Fruit fly (Drosophila melanogaster) whole organism, embryonic: Measurements from ENCODE around the gene obe.

ENCODE experiments used
- Ada2b ChIP-seq: fragments of 200-800 bp; sonication (Bioruptor generic); IDR thresholded peaks from 2 replicates; pipeline ENCODE4 v1.3.6; 2022; ENCODE audit warnings: missing biosample characterization, missing genetic modification characterization
- Bdp1 ChIP-seq: fragments of 200-800 bp; sonication (Bioruptor generic); optimal IDR thresholded peaks from 3 replicates; lab custom pipeline; 2016; ENCODE audit warnings: missing biosample characterization, missing genetic modification characterization
- CG10431 ChIP-seq: fragments of 200-800 bp; sonication (Bioruptor generic); optimal IDR thresholded peaks from 3 replicates; lab custom pipeline; 2018; ENCODE audit warnings: missing biosample characterization, mild to moderate bottlenecking, missing genetic modification characterization
- CG10565 ChIP-seq: fragments of 200-800 bp; sonication (Bioruptor generic); optimal IDR thresholded peaks from 3 replicates; lab custom pipeline; 2016; ENCODE audit warnings: missing biosample characterization, mild to moderate bottlenecking, missing genetic modification characterization
- CG10979 ChIP-seq: fragments of 200-800 bp; sonication (Bioruptor generic); optimal IDR thresholded peaks from 2 replicates; lab custom pipeline; 2018; ENCODE audit warnings: missing biosample characterization, mild to moderate bottlenecking, missing genetic modification characterization, moderate library complexity
- CG12155 ChIP-seq: fragments of 200-800 bp; sonication (Bioruptor generic); optimal IDR thresholded peaks from 3 replicates; lab custom pipeline; 2016; ENCODE audit warnings: missing biosample characterization, missing genetic modification characterization
- CG12391 ChIP-seq: fragments of 200-800 bp; sonication (Bioruptor generic); optimal IDR thresholded peaks from 3 replicates; lab custom pipeline; 2018; ENCODE audit warnings: missing biosample characterization, mild to moderate bottlenecking, missing genetic modification characterization, moderate library complexity
- CG12769 ChIP-seq: fragments of 200-800 bp; sonication (Bioruptor generic); optimal IDR thresholded peaks from 2 replicates; lab custom pipeline; 2019; ENCODE audit warnings: missing biosample characterization, mild to moderate bottlenecking, missing genetic modification characterization, moderate library complexity
- CG13775 ChIP-seq: fragments of 200-800 bp; sonication (Bioruptor generic); optimal IDR thresholded peaks from 3 replicates; lab custom pipeline; 2017; ENCODE audit warnings: missing biosample characterization, mild to moderate bottlenecking, missing genetic modification characterization
- CG13894 ChIP-seq: fragments of 200-800 bp; sonication (Bioruptor generic); optimal IDR thresholded peaks from 3 replicates; lab custom pipeline; 2018; ENCODE audit warnings: missing biosample characterization, mild to moderate bottlenecking, missing genetic modification characterization, moderate library complexity
- CG14050 ChIP-seq: fragments of 200-800 bp; sonication (Bioruptor generic); IDR thresholded peaks from 3 replicates; pipeline ENCODE4 v1.3.6; 2022; ENCODE audit warnings: missing biosample characterization, missing genetic modification characterization
- CG1529 ChIP-seq: fragments of 200-800 bp; sonication (Bioruptor generic); optimal IDR thresholded peaks from 3 replicates; lab custom pipeline; 2018; ENCODE audit warnings: missing biosample characterization, missing genetic modification characterization
- CG15479 ChIP-seq: fragments of 200-800 bp; sonication (Bioruptor generic); optimal IDR thresholded peaks from 3 replicates; lab custom pipeline; 2019; ENCODE audit warnings: missing biosample characterization, mild to moderate bottlenecking, missing genetic modification characterization, moderate library complexity
- CG31388 ChIP-seq: fragments of 200-800 bp; sonication (Bioruptor generic); optimal IDR thresholded peaks from 2 replicates; lab custom pipeline; 2016; ENCODE audit warnings: missing biosample characterization, missing genetic modification characterization
- CG3163 ChIP-seq: fragments of 200-800 bp; sonication (Bioruptor generic); optimal IDR thresholded peaks from 3 replicates; lab custom pipeline; 2016; ENCODE audit warnings: missing biosample characterization, missing genetic modification characterization
- CG4854 ChIP-seq: fragments of 200-800 bp; sonication (Bioruptor generic); optimal IDR thresholded peaks from 2 replicates; lab custom pipeline; 2016; ENCODE audit warnings: missing biosample characterization, missing genetic modification characterization, inconsistent platforms
- CG6175 ChIP-seq: fragments of 200-800 bp; sonication (Bioruptor generic); IDR thresholded peaks from 3 replicates; pipeline ENCODE4 v1.3.6; 2022; ENCODE audit warnings: missing biosample characterization, missing genetic modification characterization
- CG6765 ChIP-seq: fragments of 200-800 bp; sonication (Bioruptor generic); optimal IDR thresholded peaks from 3 replicates; lab custom pipeline; 2017; ENCODE audit warnings: missing biosample characterization, mild to moderate bottlenecking, missing genetic modification characterization
- CG7357 ChIP-seq: fragments of 200-800 bp; sonication (Bioruptor generic); IDR thresholded peaks from 3 replicates; pipeline ENCODE4 v1.3.6; 2022; ENCODE audit warnings: missing biosample characterization, missing genetic modification characterization
- CG8281 ChIP-seq: fragments of 200-800 bp; sonication (Bioruptor generic); optimal IDR thresholded peaks from 2 replicates; lab custom pipeline; 2018; ENCODE audit warnings: missing biosample characterization, mild to moderate bottlenecking, missing genetic modification characterization, moderate library complexity
- CG8924 ChIP-seq: fragments of 200-800 bp; optimal IDR thresholded peaks from 3 replicates; lab custom pipeline; 2019; ENCODE audit warnings: missing biosample characterization, mild to moderate bottlenecking, missing genetic modification characterization, moderate library complexity
- Dad ChIP-seq: fragments of 200-800 bp; sonication (Bioruptor generic); optimal IDR thresholded peaks from 3 replicates; lab custom pipeline; 2016; ENCODE audit warnings: missing biosample characterization, missing genetic modification characterization
- Drgx ChIP-seq: fragments of 200-800 bp; sonication (Bioruptor generic); IDR thresholded peaks from 2 replicates; pipeline ENCODE4 v1.3.6; 2022; ENCODE audit warnings: missing biosample characterization, missing genetic modification characterization
- ERR ChIP-seq: fragments of 200-800 bp; sonication (Bioruptor generic); optimal IDR thresholded peaks from 2 replicates; lab custom pipeline; 2016; ENCODE audit warnings: missing biosample characterization, missing genetic modification characterization
- Ets65A ChIP-seq: fragments of 200-800 bp; sonication (Bioruptor generic); peaks from one replicate; lab custom pipeline; 2016; ENCODE audit warnings: missing biosample characterization, missing genetic modification characterization
- MBD-R2 ChIP-seq: fragments of 200-800 bp; sonication (Bioruptor generic); IDR thresholded peaks from 2 replicates; pipeline ENCODE4 v1.3.6; 2022; ENCODE audit warnings: missing biosample characterization, missing genetic modification characterization
- Opbp ChIP-seq: fragments of 200-800 bp; sonication (Bioruptor generic); IDR thresholded peaks from 3 replicates; pipeline ENCODE4 v1.3.6; 2022; ENCODE audit warnings: missing biosample characterization, missing genetic modification characterization; ENCODE audit not compliant: partially characterized antibody
- PHDP ChIP-seq: fragments of 200-800 bp; sonication (Bioruptor generic); optimal IDR thresholded peaks from 3 replicates; lab custom pipeline; 2018; ENCODE audit warnings: missing biosample characterization, mild to moderate bottlenecking, missing genetic modification characterization, moderate library complexity
- ab ChIP-seq: fragments of 200-800 bp; sonication (Bioruptor generic); optimal IDR thresholded peaks from 2 replicates; lab custom pipeline; 2016; ENCODE audit warnings: missing biosample characterization, missing genetic modification characterization
- chinmo ChIP-seq: fragments of 200-800 bp; sonication (Bioruptor generic); IDR thresholded peaks from 4 replicates; pipeline ENCODE4 v1.3.6; 2022; ENCODE audit warnings: missing biosample characterization, missing genetic modification characterization; ENCODE audit not compliant: partially characterized antibody
- crp ChIP-seq, 2 experiments: fragments of 200-800 bp; sonication (Bioruptor generic); optimal IDR thresholded peaks; 2 replicates in 1 of 2; 3 replicates in 1 of 2; lab custom pipeline; 2017; ENCODE audit warnings: missing biosample characterization in 2 of 2, missing genetic modification characterization in 2 of 2, mild to moderate bottlenecking in 1 of 2, moderate library complexity in 1 of 2
- dm ChIP-seq: fragments of 200-800 bp; sonication (Bioruptor generic); optimal IDR thresholded peaks from 3 replicates; lab custom pipeline; 2016; ENCODE audit warnings: missing biosample characterization, missing genetic modification characterization
- fru ChIP-seq: fragments of >200 bp; optimal IDR thresholded peaks from 2 replicates; lab custom pipeline; 2017
- gro ChIP-seq: fragments of 200-800 bp; sonication (Bioruptor generic); optimal IDR thresholded peaks from 2 replicates; lab custom pipeline; 2016; ENCODE audit warnings: missing biosample characterization, missing genetic modification characterization
- ham ChIP-seq: fragments of 200-800 bp; sonication (Bioruptor generic); IDR thresholded peaks from 2 replicates; pipeline ENCODE4 v1.3.6; 2022; ENCODE audit warnings: missing biosample characterization, missing genetic modification characterization
- lab ChIP-seq: fragments of 200-800 bp; sonication (Bioruptor generic); optimal IDR thresholded peaks from 3 replicates; lab custom pipeline; 2017; ENCODE audit warnings: missing biosample characterization, missing genetic modification characterization, mild to moderate bottlenecking, moderate library complexity, missing genetic modification reagents
- nom ChIP-seq: fragments of 200-800 bp; sonication (Bioruptor generic); optimal IDR thresholded peaks from 2 replicates; lab custom pipeline; 2017; ENCODE audit warnings: missing biosample characterization, missing genetic modification characterization, mild to moderate bottlenecking, moderate library complexity, missing genetic modification reagents
- pb ChIP-seq: fragments of 200-800 bp; sonication (Bioruptor generic); optimal IDR thresholded peaks from 3 replicates; lab custom pipeline; 2016; ENCODE audit warnings: missing biosample characterization, missing genetic modification characterization
- psq ChIP-seq: fragments of 200-800 bp; sonication (Bioruptor generic); optimal IDR thresholded peaks from 2 replicates; lab custom pipeline; 2017; ENCODE audit warnings: missing biosample characterization, missing genetic modification characterization
- repo ChIP-seq: fragments of 200-800 bp; sonication (Bioruptor generic); optimal IDR thresholded peaks from 2 replicates; lab custom pipeline; 2016; ENCODE audit warnings: missing biosample characterization, missing genetic modification characterization
- sim ChIP-seq: fragments of 200-800 bp; sonication (Bioruptor generic); IDR thresholded peaks from 2 replicates; pipeline ENCODE4 v1.3.6; 2022; ENCODE audit warnings: missing biosample characterization, missing genetic modification characterization
- ttk ChIP-seq: fragments of 200-800 bp; sonication (Bioruptor generic); IDR thresholded peaks from 2 replicates; pipeline ENCODE4 v2.1.2; 2022; ENCODE audit warnings: missing biosample characterization, missing genetic modification characterization
- yki ChIP-seq: fragments of >200 bp; optimal IDR thresholded peaks from 3 replicates; lab custom pipeline; 2018

The obe gene

DNA sequence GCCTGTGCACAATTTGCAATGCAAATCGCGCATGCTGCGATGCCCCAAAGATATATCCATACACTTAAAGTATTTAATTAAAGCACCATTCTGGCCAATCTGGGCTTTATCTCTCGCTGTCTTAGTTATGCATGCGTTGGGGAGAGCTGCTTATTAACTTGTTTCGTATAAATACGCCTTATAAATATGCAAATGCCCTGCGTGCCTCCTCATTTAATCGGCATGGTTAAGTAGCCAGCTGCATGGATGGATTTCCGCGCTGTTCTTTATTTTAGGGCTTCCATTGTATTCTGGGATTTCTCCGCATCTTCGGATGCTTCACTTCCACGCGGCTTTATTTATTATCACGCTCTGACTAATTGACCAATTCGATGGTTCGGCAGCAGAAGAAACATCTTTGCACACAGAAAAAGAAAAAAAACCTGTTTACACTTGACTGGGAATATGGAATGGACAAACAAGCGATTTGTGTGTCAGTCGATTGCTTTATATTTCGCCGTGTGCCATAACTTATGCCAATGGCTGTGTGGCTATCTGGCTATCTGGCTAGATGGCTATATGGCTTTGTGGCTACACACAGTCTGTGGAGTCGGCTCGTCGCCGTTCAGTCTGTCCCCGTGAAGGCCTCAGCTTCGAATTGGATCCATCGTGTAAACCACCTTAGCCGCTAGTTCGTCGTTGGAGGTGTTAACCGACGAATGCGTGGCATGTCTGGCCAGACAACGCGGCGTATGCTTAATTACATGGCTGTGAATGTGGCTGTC is 34.3 kb upstream of the obe start (continued):
- peak; percentile 32 for TF ChIP-seq CG13894 (tag; lab: Kevin White, UChicago)
- TF ChIP-seq Ada2b (GFP tag; lab: Robert Waterston, UW): no peak
- no peak for TF ChIP-seq Bdp1 (GFP tag; lab: Kevin White, UChicago)
- TF ChIP-seq crp (GFP tag; optimal IDR thresholded peaks at IDR 0.05; lab: Kevin White, UChicago): no peak
- TF ChIP-seq CG10979 (tag; lab: Kevin White, UChicago): no peak
- TF ChIP-seq Drgx (GFP tag; lab: Robert Waterston, UW): no peak
- no peak for TF ChIP-seq yki (lab: Kevin White, UChicago)
- TF ChIP-seq Dad (GFP tag; lab: Kevin White, UChicago): no peak
- no peak for TF ChIP-seq CG10565
- no peak for TF ChIP-seq fru
- no peak for TF ChIP-seq CG15479 (GFP tag; lab: Kevin White, UChicago)
- TF ChIP-seq CG13775 (GFP tag; lab: Kevin White, UChicago): no peak
- no peak for TF ChIP-seq dm (GFP tag; lab: Kevin White, UChicago)
- TF ChIP-seq Ets65A (GFP tag; lab: Kevin White, UChicago): no peak
- TF ChIP-seq CG6765 (GFP tag; lab: Kevin White, UChicago): no peak
- TF ChIP-seq CG12769 (tag; lab: Kevin White, UChicago): peak; percentile 58
- no peak for TF ChIP-seq PHDP
- no peak for TF ChIP-seq CG31388 (GFP tag; lab: Kevin White, UChicago)
- TF ChIP-seq psq (GFP tag; lab: Kevin White, UChicago): no peak
- TF ChIP-seq nom (GFP tag; lab: Kevin White, UChicago): no peak
- peak; percentile 91; the same call in 3 of the 4 replicates for TF ChIP-seq chinmo (GFP tag; lab: Robert Waterston, UW)
- no peak for TF ChIP-seq gro
- no peak for TF ChIP-seq CG12155
- no peak for TF ChIP-seq CG10431 (GFP tag; lab: Kevin White, UChicago)
- no peak for TF ChIP-seq ab (GFP tag; lab: Kevin White, UChicago)
- TF ChIP-seq CG6175 (GFP tag; lab: Robert Waterston, UW): 0 out of 3 replicates have a peak, but pooled peaks have one; percentile 49
- no peak for TF ChIP-seq CG3163 (GFP tag; lab: Kevin White, UChicago)
- TF ChIP-seq CG1529: no peak
- no peak for TF ChIP-seq Opbp (GFP tag; lab: Robert Waterston, UW)
- no peak for TF ChIP-seq CG7357 (GFP tag; lab: Robert Waterston, UW)
- no peak for TF ChIP-seq CG8924 (tag; lab: Kevin White, UChicago)
- no peak for TF ChIP-seq CG4854 (GFP tag; lab: Kevin White, UChicago)
- TF ChIP-seq ttk (GFP tag; lab: Robert Waterston, UW): no peak
- no peak for TF ChIP-seq ERR (GFP tag; lab: Kevin White, UChicago)
- TF ChIP-seq lab (GFP tag; lab: Kevin White, UChicago): no peak
- no peak for TF ChIP-seq CG14050 (GFP tag; lab: Robert Waterston, UW)
- no peak for TF ChIP-seq CG12391
- TF ChIP-seq repo: no peak
- TF ChIP-seq pb (GFP tag; lab: Kevin White, UChicago): no peak

DNA sequence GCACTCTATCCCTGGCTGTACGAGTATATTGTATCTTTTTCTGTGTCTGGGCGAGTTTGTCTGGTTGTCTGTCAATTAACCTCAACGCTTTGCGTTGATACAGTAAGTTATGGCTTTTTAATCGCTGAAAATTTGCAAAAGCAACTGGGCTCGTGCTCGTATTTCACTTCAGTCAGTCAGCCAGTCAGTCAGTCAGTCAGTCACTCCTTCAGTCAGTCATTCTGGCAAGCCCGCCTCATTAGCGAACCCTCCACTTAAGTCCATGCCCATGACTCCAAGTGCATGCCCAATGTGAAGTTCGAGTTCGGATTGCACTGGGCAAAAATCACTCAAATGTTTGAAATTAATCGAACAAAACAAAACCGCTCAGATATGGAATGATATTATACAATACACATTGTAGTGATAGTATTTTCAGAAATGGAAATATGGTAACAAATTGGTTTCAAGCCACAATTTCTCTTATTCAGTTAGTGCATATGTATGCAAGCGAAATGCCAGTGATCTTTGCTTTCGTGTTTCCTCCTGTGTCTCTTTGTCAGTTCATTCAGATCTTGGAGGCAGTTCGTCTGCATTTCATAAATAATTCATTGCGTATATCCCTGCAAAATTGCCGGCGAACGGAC is 28.4 kb upstream of the obe start:
- no peak for TF ChIP-seq ham
- no peak for TF ChIP-seq sim
- TF ChIP-seq MBD-R2 (GFP tag; lab: Robert Waterston, UW): no peak
- TF ChIP-seq CG8281 (tag; lab: Kevin White, UChicago): peak; percentile 95
